Fruit fly (Drosophila melanogaster) whole organism, pupa: Measurements from ENCODE around the gene run.

Experiments used
- CG10348 ChIP-seq: fragments of 200-800 bp; sonication (Bioruptor generic); IDR thresholded peaks from 2 replicates; pipeline ENCODE4 v1.3.6; 2022; ENCODE audit warnings: missing biosample characterization, missing genetic modification characterization
- CG12605 ChIP-seq: fragments of 200-800 bp; sonication (Bioruptor generic); IDR thresholded peaks from 2 replicates; pipeline ENCODE4 v1.3.6; 2022; ENCODE audit warnings: missing biosample characterization, missing genetic modification characterization
- CG17806 ChIP-seq: fragments of 200-800 bp; sonication (Bioruptor generic); optimal IDR thresholded peaks from 2 replicates; lab custom pipeline; 2018; ENCODE audit warnings: missing biosample characterization, mild to moderate bottlenecking, missing genetic modification characterization, moderate library complexity
- CG4496 ChIP-seq: fragments of 200-800 bp; sonication (Bioruptor generic); IDR thresholded peaks from 3 replicates; pipeline ENCODE4 v1.3.6; 2022; ENCODE audit warnings: missing biosample characterization, missing genetic modification characterization
- D1 ChIP-seq: fragments of 200-800 bp; sonication (Bioruptor generic); optimal IDR thresholded peaks from 2 replicates; lab custom pipeline; 2018; ENCODE audit warnings: missing biosample characterization, mild to moderate bottlenecking, missing genetic modification characterization, moderate library complexity
- EcR ChIP-seq: fragments of 200-800 bp; sonication (Bioruptor generic); optimal IDR thresholded peaks from 3 replicates; lab custom pipeline; 2019; ENCODE audit warnings: missing biosample characterization, missing genetic modification characterization, mild to moderate bottlenecking, moderate library complexity, missing genetic modification reagents
- Pif1B ChIP-seq: fragments of 200-800 bp; sonication (Bioruptor generic); optimal IDR thresholded peaks from 3 replicates; lab custom pipeline; 2016; ENCODE audit warnings: missing biosample characterization, missing genetic modification characterization
- Snoo ChIP-seq: fragments of 200-800 bp; sonication (Bioruptor generic); optimal IDR thresholded peaks from 3 replicates; lab custom pipeline; 2017; ENCODE audit warnings: missing biosample characterization, mild to moderate bottlenecking, missing genetic modification characterization, inconsistent platforms
- gl ChIP-seq: fragments of 200-800 bp; sonication (Bioruptor generic); optimal IDR thresholded peaks from 2 replicates; lab custom pipeline; 2018; ENCODE audit warnings: missing biosample characterization, mild to moderate bottlenecking, missing genetic modification characterization
- rn ChIP-seq: fragments of 200-800 bp; sonication (Bioruptor generic); IDR thresholded peaks from 2 replicates; pipeline ENCODE4 v1.3.6; 2022; ENCODE audit warnings: missing biosample characterization, missing genetic modification characterization

DNA sequence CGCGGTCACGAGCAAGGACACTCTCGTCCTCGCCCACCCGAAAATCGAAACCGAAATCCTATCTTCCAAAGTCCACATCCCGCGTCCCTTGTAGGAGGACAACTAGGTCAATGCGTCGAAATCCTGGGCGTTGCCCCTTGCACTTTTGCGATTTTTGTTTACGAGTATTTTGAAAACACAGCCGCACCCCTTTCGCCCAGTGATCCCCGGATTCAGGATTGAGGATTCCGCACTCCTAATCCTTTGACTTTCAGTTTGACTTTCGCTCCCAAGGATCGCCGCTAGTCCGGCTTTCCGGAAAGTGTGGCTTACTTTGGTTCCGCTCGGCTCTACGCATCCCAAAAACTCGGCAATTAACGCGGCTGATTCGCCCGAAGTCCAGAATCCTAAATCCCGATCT lies 10.1 kb upstream of the run start:
- TF ChIP-seq CG4496 (GFP tag; lab: Robert Waterston, UW), result no peak
- TF ChIP-seq D1 (tag; lab: Kevin White, UChicago), result no peak
- no peak for TF ChIP-seq rn (GFP tag; lab: Robert Waterston, UW)
- no peak for TF ChIP-seq EcR (GFP tag; lab: Kevin White, UChicago)
- no peak for TF ChIP-seq CG10348
- TF ChIP-seq Pif1B (GFP tag; lab: Kevin White, UChicago), result no peak
- TF ChIP-seq CG17806 (tag; lab: Kevin White, UChicago), result no peak
- no peak for TF ChIP-seq Snoo (tag; lab: Kevin White, UChicago)
- TF ChIP-seq CG12605, result no peak
- TF ChIP-seq gl, result no peak
